Fruit fly (Drosophila melanogaster) whole organism, embryonic: ENCODE data around the gene Pxd.
A peak's percentile ranks its signal among the peaks of the same experiment; 100 is the strongest.

ENCODE experiments used
- Abd-B ChIP-seq: fragments of 200-800 bp; sonication (Bioruptor generic); optimal IDR thresholded peaks from 2 replicates; lab custom pipeline; 2018; ENCODE audit warnings: missing biosample characterization, mild to moderate bottlenecking, missing genetic modification characterization, moderate library complexity
- Bteb2 ChIP-seq: fragments of 200-800 bp; sonication (Bioruptor generic); optimal IDR thresholded peaks from 2 replicates; lab custom pipeline; 2016; ENCODE audit warnings: missing biosample characterization, missing genetic modification characterization
- CG10321 ChIP-seq: fragments of 200-800 bp; sonication (Bioruptor generic); IDR thresholded peaks from 2 replicates; pipeline ENCODE4 v1.3.6; 2022; ENCODE audit warnings: missing biosample characterization, missing genetic modification characterization
- CG12391 ChIP-seq: fragments of 200-800 bp; sonication (Bioruptor generic); optimal IDR thresholded peaks from 3 replicates; lab custom pipeline; 2018; ENCODE audit warnings: missing biosample characterization, mild to moderate bottlenecking, missing genetic modification characterization, moderate library complexity
- CG13894 ChIP-seq: fragments of 200-800 bp; sonication (Bioruptor generic); optimal IDR thresholded peaks from 3 replicates; lab custom pipeline; 2018; ENCODE audit warnings: missing biosample characterization, mild to moderate bottlenecking, missing genetic modification characterization, moderate library complexity
- CG14860 ChIP-seq: fragments of 200-800 bp; sonication (Bioruptor generic); IDR thresholded peaks from 3 replicates; pipeline ENCODE4 v1.3.6; 2022; ENCODE audit warnings: missing biosample characterization, missing genetic modification characterization; ENCODE audit not compliant: partially characterized antibody
- CG15073 ChIP-seq: fragments of 200-800 bp; sonication (Bioruptor generic); optimal IDR thresholded peaks from 2 replicates; lab custom pipeline; 2016; ENCODE audit warnings: missing biosample characterization, missing genetic modification characterization
- CG16815 ChIP-seq: fragments of 200-800 bp; sonication (Bioruptor generic); optimal IDR thresholded peaks from 3 replicates; lab custom pipeline; 2017; ENCODE audit warnings: missing biosample characterization, mild to moderate bottlenecking, missing genetic modification characterization
- CG16863 ChIP-seq: fragments of 200-800 bp; sonication (Bioruptor generic); optimal IDR thresholded peaks from 3 replicates; lab custom pipeline; 2016; ENCODE audit warnings: missing biosample characterization, missing genetic modification characterization
- CG3407 ChIP-seq: fragments of 200-800 bp; sonication (Bioruptor generic); optimal IDR thresholded peaks from 2 replicates; lab custom pipeline; 2018; ENCODE audit warnings: missing biosample characterization, mild to moderate bottlenecking, missing genetic modification characterization
- CG4730 ChIP-seq: fragments of 200-800 bp; sonication (Bioruptor generic); IDR thresholded peaks from 2 replicates; pipeline ENCODE4 v1.3.6; 2022; ENCODE audit warnings: missing biosample characterization, missing genetic modification characterization
- CG5180 ChIP-seq: fragments of 200-800 bp; sonication (Bioruptor generic); optimal IDR thresholded peaks from 3 replicates; lab custom pipeline; 2017; ENCODE audit warnings: missing biosample characterization, missing genetic modification characterization, mild to moderate bottlenecking, moderate library complexity, missing genetic modification reagents
- CG6813 ChIP-seq: fragments of 200-800 bp; sonication (Bioruptor generic); optimal IDR thresholded peaks from 2 replicates; lab custom pipeline; 2017; ENCODE audit warnings: missing biosample characterization, missing genetic modification characterization, mild to moderate bottlenecking, moderate library complexity, missing genetic modification reagents
- CG8281 ChIP-seq: fragments of 200-800 bp; sonication (Bioruptor generic); optimal IDR thresholded peaks from 2 replicates; lab custom pipeline; 2018; ENCODE audit warnings: missing biosample characterization, mild to moderate bottlenecking, missing genetic modification characterization, moderate library complexity
- CG9817 ChIP-seq: fragments of 200-800 bp; sonication (Bioruptor generic); optimal IDR thresholded peaks from 2 replicates; lab custom pipeline; 2018; ENCODE audit warnings: missing biosample characterization, mild to moderate bottlenecking, missing genetic modification characterization, moderate library complexity
- Camta ChIP-seq: fragments of 200-800 bp; sonication (Bioruptor generic); optimal IDR thresholded peaks from 2 replicates; lab custom pipeline; 2016; ENCODE audit warnings: missing biosample characterization, missing genetic modification characterization
- Deaf1 ChIP-seq: fragments of 200-800 bp; optimal IDR thresholded peaks from 3 replicates; lab custom pipeline; 2019; ENCODE audit warnings: missing biosample characterization, mild to moderate bottlenecking, missing genetic modification characterization, moderate library complexity
- Dfd ChIP-seq, 2 experiments: fragments of >200 bp; optimal IDR thresholded peaks; 2 replicates each; lab custom pipeline; 2017; ENCODE audit warnings: missing biosample characterization in 2 of 2, missing genetic modification characterization in 2 of 2
- Gsc ChIP-seq: fragments of 200-800 bp; sonication (Bioruptor generic); IDR thresholded peaks from 2 replicates; pipeline ENCODE4 v1.3.6; 2022; ENCODE audit warnings: missing biosample characterization, missing genetic modification characterization
- HLH54F ChIP-seq: fragments of 200-800 bp; sonication (Bioruptor generic); optimal IDR thresholded peaks from 3 replicates; lab custom pipeline; 2016; ENCODE audit warnings: missing biosample characterization, missing genetic modification characterization
- Lpt ChIP-seq: fragments of >200 bp; optimal IDR thresholded peaks from 2 replicates; lab custom pipeline; 2018; ENCODE audit warnings: missing biosample characterization, missing genetic modification characterization
- Mrtf ChIP-seq: fragments of 200-800 bp; sonication (Bioruptor generic); IDR thresholded peaks from 3 replicates; pipeline ENCODE4 v1.3.6; 2022; ENCODE audit warnings: missing biosample characterization, missing genetic modification characterization
- NC2α ChIP-seq: fragments of 200-800 bp; sonication (Bioruptor generic); optimal IDR thresholded peaks from 2 replicates; lab custom pipeline; 2016; ENCODE audit warnings: missing biosample characterization, missing genetic modification characterization
- Nf-YC ChIP-seq: fragments of 200-800 bp; optimal IDR thresholded peaks from 3 replicates; lab custom pipeline; 2019; ENCODE audit warnings: missing biosample characterization, mild to moderate bottlenecking, missing genetic modification characterization, moderate library complexity
- Ptx1 ChIP-seq: fragments of 200-800 bp; sonication (Bioruptor generic); IDR thresholded peaks from 2 replicates; pipeline ENCODE4 v1.3.6; 2022; ENCODE audit warnings: missing biosample characterization, missing genetic modification characterization
- Xbp1 ChIP-seq: fragments of 200-800 bp; sonication (Bioruptor generic); optimal IDR thresholded peaks from 3 replicates; lab custom pipeline; 2016; ENCODE audit warnings: missing biosample characterization, mild to moderate bottlenecking, missing genetic modification characterization
- bigmax ChIP-seq: fragments of 200-800 bp; sonication (Bioruptor generic); optimal IDR thresholded peaks from 2 replicates; lab custom pipeline; 2018; ENCODE audit warnings: missing biosample characterization, mild to moderate bottlenecking, missing genetic modification characterization
- cas ChIP-seq: fragments of 200-800 bp; sonication (Bioruptor generic); IDR thresholded peaks from 2 replicates; pipeline ENCODE4 v1.3.6; 2022; ENCODE audit warnings: missing biosample characterization, missing genetic modification characterization
- cato ChIP-seq: fragments of 200-800 bp; sonication (Bioruptor generic); optimal IDR thresholded peaks from 2 replicates; lab custom pipeline; 2016; ENCODE audit warnings: missing biosample characterization, missing genetic modification characterization, borderline replicate concordance
- caup ChIP-seq: fragments of 200-800 bp; sonication (Bioruptor generic); optimal IDR thresholded peaks from 3 replicates; lab custom pipeline; 2017; ENCODE audit warnings: missing biosample characterization, mild to moderate bottlenecking, missing genetic modification characterization, moderate library complexity; ENCODE audit not compliant: severe bottlenecking
- chn ChIP-seq: fragments of 200-800 bp; sonication (Bioruptor generic); optimal IDR thresholded peaks from 2 replicates; lab custom pipeline; 2016; ENCODE audit warnings: missing biosample characterization, missing genetic modification characterization
- crol ChIP-seq: fragments of 200-800 bp; sonication (Bioruptor generic); IDR thresholded peaks from 2 replicates; pipeline ENCODE4 v1.3.6; 2022; ENCODE audit warnings: missing biosample characterization, missing genetic modification characterization
- cwo ChIP-seq: fragments of 200-800 bp; sonication (Bioruptor generic); optimal IDR thresholded peaks from 3 replicates; lab custom pipeline; 2017; ENCODE audit warnings: missing biosample characterization, missing genetic modification characterization, mild to moderate bottlenecking, moderate library complexity, missing genetic modification reagents
- dpn ChIP-seq, 2 experiments: fragments of 200-800 bp; sonication (Bioruptor generic); optimal IDR thresholded peaks; 3 replicates each; lab custom pipeline; 2016; ENCODE audit warnings: missing biosample characterization in 2 of 2, missing genetic modification characterization in 2 of 2
- exex ChIP-seq: fragments of 200-800 bp; sonication (Bioruptor generic); optimal IDR thresholded peaks from 4 replicates; lab custom pipeline; 2018; ENCODE audit warnings: missing biosample characterization, mild to moderate bottlenecking, missing genetic modification characterization, moderate library complexity
- gcm2 ChIP-seq: fragments of 200-800 bp; sonication (Bioruptor generic); optimal IDR thresholded peaks from 2 replicates; lab custom pipeline; 2016; ENCODE audit warnings: missing biosample characterization, missing genetic modification characterization
- grn ChIP-seq: fragments of 200-800 bp; sonication (Bioruptor generic); optimal IDR thresholded peaks from 3 replicates; lab custom pipeline; 2017; ENCODE audit warnings: missing biosample characterization, missing genetic modification characterization
- gsb-n ChIP-seq: fragments of 200-800 bp; sonication (Bioruptor generic); optimal IDR thresholded peaks from 3 replicates; lab custom pipeline; 2018; ENCODE audit warnings: missing biosample characterization, mild to moderate bottlenecking, missing genetic modification characterization
- gt ChIP-seq: fragments of 200-800 bp; sonication (Bioruptor generic); IDR thresholded peaks from 2 replicates; pipeline ENCODE4 v1.3.6; 2022; ENCODE audit warnings: missing biosample characterization, missing genetic modification characterization
- h ChIP-seq: fragments of >200 bp; optimal IDR thresholded peaks from 2 replicates; lab custom pipeline; 2017
- her ChIP-seq: fragments of 200-800 bp; sonication (Bioruptor generic); optimal IDR thresholded peaks from 2 replicates; lab custom pipeline; 2016; ENCODE audit warnings: missing biosample characterization, missing genetic modification characterization
- mam ChIP-seq: fragments of 200-800 bp; sonication (Bioruptor generic); optimal IDR thresholded peaks from 3 replicates; lab custom pipeline; 2016; ENCODE audit warnings: missing biosample characterization, missing genetic modification characterization
- mld ChIP-seq: fragments of 200-800 bp; sonication (Bioruptor generic); IDR thresholded peaks from 3 replicates; pipeline ENCODE4 v1.3.6; 2022; ENCODE audit warnings: missing biosample characterization, missing genetic modification characterization; ENCODE audit not compliant: partially characterized antibody
- pnt ChIP-seq: fragments of 200-800 bp; sonication (Bioruptor generic); optimal IDR thresholded peaks from 3 replicates; lab custom pipeline; 2016; ENCODE audit warnings: missing biosample characterization, missing genetic modification characterization
- scrt ChIP-seq: fragments of 200-800 bp; sonication (Bioruptor generic); optimal IDR thresholded peaks from 2 replicates; lab custom pipeline; 2018; ENCODE audit warnings: missing biosample characterization, mild to moderate bottlenecking, missing genetic modification characterization, moderate library complexity
- sd ChIP-seq: fragments of 200-800 bp; sonication (Bioruptor generic); optimal IDR thresholded peaks from 3 replicates; lab custom pipeline; 2018; ENCODE audit warnings: missing biosample characterization, mild to moderate bottlenecking, missing genetic modification characterization, moderate library complexity
- tx ChIP-seq: fragments of 200-800 bp; sonication (Bioruptor generic); optimal IDR thresholded peaks from 2 replicates; lab custom pipeline; 2016; ENCODE audit warnings: missing biosample characterization, missing genetic modification characterization
- vnd ChIP-seq: fragments of 200-800 bp; sonication (Bioruptor generic); IDR thresholded peaks from 3 replicates; pipeline ENCODE4 v1.3.6; 2022; ENCODE audit warnings: missing biosample characterization, missing genetic modification characterization; ENCODE audit not compliant: partially characterized antibody
- vvl ChIP-seq: fragments of 200-800 bp; sonication (Bioruptor generic); IDR thresholded peaks from 2 replicates; pipeline ENCODE4 v1.3.6; 2022; ENCODE audit warnings: missing biosample characterization, missing genetic modification characterization
- yki ChIP-seq: fragments of >200 bp; optimal IDR thresholded peaks from 3 replicates; lab custom pipeline; 2018

The Pxd gene

DNA sequence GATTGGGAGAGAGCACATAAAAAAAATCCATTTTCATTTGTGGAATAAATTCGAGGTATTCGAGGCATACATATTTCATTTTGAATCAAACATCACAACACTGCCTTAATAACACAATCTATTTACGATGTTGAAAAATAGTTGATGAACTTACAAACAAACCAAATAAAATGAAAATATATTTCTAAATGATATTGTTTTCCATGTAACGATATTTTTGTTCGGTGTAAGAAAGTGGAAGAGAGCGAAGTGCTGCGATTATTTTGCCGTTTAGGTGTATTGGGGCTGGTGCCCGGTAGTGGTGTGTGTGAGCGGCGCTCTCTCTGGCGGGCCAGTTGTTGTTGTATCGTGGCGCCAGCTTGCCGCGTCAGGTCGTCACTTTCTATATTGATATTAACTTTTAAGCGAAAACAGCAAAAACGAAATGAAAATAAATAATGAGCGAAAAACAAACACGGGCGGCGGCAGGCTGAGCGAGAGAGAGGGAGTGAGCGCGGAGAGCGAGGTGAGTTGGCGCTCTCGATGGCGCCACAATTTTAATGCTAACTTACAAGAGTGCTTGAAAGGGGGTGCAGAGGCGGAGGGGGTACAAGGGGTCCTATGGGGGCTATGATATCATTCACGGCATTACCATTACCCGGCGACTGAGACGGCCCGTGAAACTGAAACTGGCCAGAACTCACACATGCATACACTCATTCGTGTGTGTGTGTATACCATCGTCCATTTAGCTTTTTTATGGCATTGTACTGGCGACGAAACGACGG is 50.8 kb downstream of the Pxd start (continued):
- TF ChIP-seq NC2α (GFP tag; lab: Kevin White, UChicago): peak; percentile 70
- peak; percentile 91 for TF ChIP-seq HLH54F (GFP tag; lab: Kevin White, UChicago)
- TF ChIP-seq Mrtf (GFP tag; lab: Robert Waterston, UW): peak; percentile 77
- no peak for TF ChIP-seq Gsc
- peak; percentile 83 for TF ChIP-seq CG5180 (GFP tag; lab: Kevin White, UChicago)
- peak; percentile 67 for TF ChIP-seq cato (GFP tag; lab: Kevin White, UChicago)
- no peak for TF ChIP-seq Lpt (GFP tag; lab: Kevin White, UChicago)
- peak; percentile 93 for TF ChIP-seq Xbp1
- peak; percentile 74 for TF ChIP-seq her (GFP tag; lab: Kevin White, UChicago)
- peak; percentile 91 for TF ChIP-seq Bteb2 (GFP tag; lab: Kevin White, UChicago)
- TF ChIP-seq exex (tag; lab: Kevin White, UChicago): peak; percentile 72
- peak; percentile 83 for TF ChIP-seq Abd-B
- peak; percentile 90 for TF ChIP-seq CG6813 (GFP tag; lab: Kevin White, UChicago)
- TF ChIP-seq CG14860 (GFP tag; lab: Robert Waterston, UW): no peak
- peak; percentile 27 for TF ChIP-seq grn (GFP tag; lab: Kevin White, UChicago)
- 0 out of 2 replicates have a peak, but pooled peaks have one; percentile 46 for TF ChIP-seq gt
- peak; percentile 95 for TF ChIP-seq Ptx1 (GFP tag; lab: Robert Waterston, UW)
- TF ChIP-seq dpn (GFP tag; optimal IDR thresholded peaks at IDR 0.05; lab: Kevin White, UChicago): peak; percentile 91 to 94
- peak; percentile 91 for TF ChIP-seq scrt (GFP tag; lab: Kevin White, UChicago)
- peak; percentile 90 for TF ChIP-seq gsb-n (tag; lab: Kevin White, UChicago)
- no peak for TF ChIP-seq Dfd (GFP tag; optimal IDR thresholded peaks at IDR 0.05; lab: Kevin White, UChicago)
- TF ChIP-seq CG10321: peak; percentile 59
- peak; percentile 89 for TF ChIP-seq Camta (GFP tag; lab: Kevin White, UChicago)
- peak; percentile 73 for TF ChIP-seq sd (tag; lab: Kevin White, UChicago)
- TF ChIP-seq bigmax (GFP tag; lab: Kevin White, UChicago): peak; percentile 5
- peak; percentile 78 for TF ChIP-seq CG8281
- TF ChIP-seq mld (GFP tag; lab: Robert Waterston, UW): no peak
- peak; percentile 75 for TF ChIP-seq Deaf1 (tag; lab: Kevin White, UChicago)
- peak; percentile 79 for TF ChIP-seq pnt (GFP tag; lab: Kevin White, UChicago)
- TF ChIP-seq mam (GFP tag; lab: Kevin White, UChicago): peak; percentile 91
- peak; percentile 91 for TF ChIP-seq CG16863 (GFP tag; lab: Kevin White, UChicago)
- peak; percentile 78 for TF ChIP-seq CG13894 (tag; lab: Kevin White, UChicago)
- TF ChIP-seq vnd: no peak
- TF ChIP-seq tx (GFP tag; lab: Kevin White, UChicago): peak; percentile 85
- peak; percentile 78 for TF ChIP-seq CG4730 (GFP tag; lab: Robert Waterston, UW)
- TF ChIP-seq CG16815 (GFP tag; lab: Kevin White, UChicago): peak; percentile 86
- peak; percentile 97 for TF ChIP-seq CG12391 (tag; lab: Kevin White, UChicago)
- peak; percentile 86 for TF ChIP-seq CG9817 (tag; lab: Kevin White, UChicago)
- TF ChIP-seq cwo (GFP tag; lab: Kevin White, UChicago): peak; percentile 93
- TF ChIP-seq crol (GFP tag; lab: Robert Waterston, UW): peak; percentile 98
- TF ChIP-seq cas (GFP tag; lab: Robert Waterston, UW): peak; percentile 55; the same call in 1 of the 2 replicates
- TF ChIP-seq caup: peak; percentile 79
- no peak for TF ChIP-seq h (lab: Kevin White, UChicago)
- TF ChIP-seq gcm2 (GFP tag; lab: Kevin White, UChicago): peak; percentile 86
- TF ChIP-seq chn (GFP tag; lab: Kevin White, UChicago): peak; percentile 86
- TF ChIP-seq Nf-YC: peak; percentile 81
- peak; percentile 95 for TF ChIP-seq vvl (GFP tag; lab: Robert Waterston, UW)
- TF ChIP-seq yki (lab: Kevin White, UChicago): no peak
- TF ChIP-seq CG15073 (GFP tag; lab: Kevin White, UChicago): peak; percentile 45
- TF ChIP-seq CG3407 (GFP tag; lab: Kevin White, UChicago): peak; percentile 84
